Worm (Caenorhabditis elegans) whole organism, early embryonic: Measurements from ENCODE around the gene K05F1.1.

Source experiments
- B0310.2 ChIP-seq: sonication (generic microtip); optimal IDR thresholded peaks from 2 replicates; lab custom pipeline; 2016; ENCODE audit warnings: mild to moderate bottlenecking, missing genetic modification characterization, missing compliant biosample characterization
- F13C5.2 ChIP-seq: sonication (generic microtip); optimal IDR thresholded peaks from 2 replicates; lab custom pipeline; 2017; ENCODE audit warnings: mild to moderate bottlenecking, missing genetic modification characterization, inconsistent platforms, missing compliant biosample characterization
- aly-1 ChIP-seq: sonication (generic microtip); optimal IDR thresholded peaks from 2 replicates; lab custom pipeline; 2016; ENCODE audit warnings: missing genetic modification characterization, missing compliant biosample characterization
- ama-1 ChIP-seq: fragments of 150-350 bp; optimal IDR thresholded peaks from 2 replicates; lab custom pipeline; 2014
- ceh-13 ChIP-seq: fragments of 200-800 bp; sonication (Bioruptor generic); optimal IDR thresholded peaks from 2 replicates; lab custom pipeline; 2018; ENCODE audit warnings: mild to moderate bottlenecking, missing genetic modification characterization, missing compliant biosample characterization
- ceh-36 ChIP-seq: sonication (generic microtip); optimal IDR thresholded peaks from 2 replicates; lab custom pipeline; 2016; ENCODE audit warnings: missing genetic modification characterization, inconsistent platforms, missing compliant biosample characterization
- ets-7 ChIP-seq: sonication (generic microtip); optimal IDR thresholded peaks from 2 replicates; lab custom pipeline; 2016; ENCODE audit warnings: missing genotype, missing genetic modification characterization, missing compliant biosample characterization
- flt-1 ChIP-seq: fragments of 200-800 bp; sonication (Bioruptor generic); IDR thresholded peaks from 2 replicates; pipeline ENCODE4 v1.3.6; 2022; ENCODE audit warnings: missing genetic modification characterization, missing compliant biosample characterization
- hmbx-1 ChIP-seq: sonication (generic microtip); optimal IDR thresholded peaks from 2 replicates; lab custom pipeline; 2016; ENCODE audit warnings: mild to moderate bottlenecking, missing genetic modification characterization, missing compliant biosample characterization
- hmg-4 ChIP-seq: fragments of 200-800 bp; sonication (Bioruptor generic); optimal IDR thresholded peaks from 2 replicates; lab custom pipeline; 2018; ENCODE audit warnings: mild to moderate bottlenecking, missing genetic modification characterization, missing compliant biosample characterization
- hnd-1 ChIP-seq: sonication (generic microtip); optimal IDR thresholded peaks from 2 replicates; lab custom pipeline; 2016; ENCODE audit warnings: missing genetic modification characterization, missing compliant biosample characterization
- pes-1 ChIP-seq: fragments of 200-800 bp; sonication (Bioruptor generic); IDR thresholded peaks from 2 replicates; pipeline ENCODE4 v1.3.6; 2022; ENCODE audit warnings: missing genetic modification reagents, missing genetic modification characterization, missing compliant biosample characterization
- scrt-1 ChIP-seq: fragments of 200-800 bp; sonication (Bioruptor generic); IDR thresholded peaks from 2 replicates; pipeline ENCODE4 v1.3.6; 2022; ENCODE audit warnings: missing genetic modification characterization, missing compliant biosample characterization
- sea-1 ChIP-seq: fragments of 200-800 bp; sonication (Bioruptor generic); conservative IDR thresholded peaks from 2 replicates; pipeline ENCODE4 v1.3.6; 2022; ENCODE audit warnings: missing genetic modification characterization, missing compliant biosample characterization
- tbx-11 ChIP-seq: fragments of 200-800 bp; sonication (Bioruptor generic); IDR thresholded peaks from 2 replicates; pipeline ENCODE4 v1.3.6; 2022; ENCODE audit warnings: missing genetic modification characterization, missing compliant biosample characterization
- tbx-37 ChIP-seq: fragments of 200-800 bp; sonication (Bioruptor generic); conservative IDR thresholded peaks from 2 replicates; pipeline ENCODE4 v1.3.6; 2022; ENCODE audit warnings: missing genetic modification reagents, missing genetic modification characterization, missing compliant biosample characterization
- tra-4 ChIP-seq: sonication (generic microtip); optimal IDR thresholded peaks from 2 replicates; lab custom pipeline; 2017; ENCODE audit warnings: missing genetic modification characterization, missing compliant biosample characterization

K05F1.1 gene

DNA sequence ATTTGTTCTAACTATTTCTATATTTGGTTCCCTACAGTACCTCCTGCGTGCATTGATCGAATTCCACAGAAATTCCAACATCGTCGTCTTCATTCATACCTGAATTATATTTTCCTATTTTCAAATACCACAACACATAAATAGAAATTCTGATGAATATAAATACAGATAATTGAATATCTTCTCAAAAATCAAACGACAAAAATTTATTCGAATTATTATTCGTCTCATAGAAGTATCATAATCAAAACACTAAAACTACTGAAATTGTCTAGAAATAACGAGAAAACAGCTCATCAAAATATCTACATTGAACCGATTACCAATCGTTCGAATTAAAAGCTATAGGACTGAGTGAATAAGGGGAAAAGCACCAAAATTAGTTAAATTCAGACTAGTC, 32.0 kb downstream of the K05F1.1 start, which contains the start of gene gtap-1:
Gene gtap-1, minus strand, starts transcription at position 101 of the 400 bp plus-strand sequence.
- TF ChIP-seq ceh-13 (GFP tag; lab: Kevin White, UChicago) (no peak), pes-1 (GFP tag; lab: Robert Waterston, UW) (no peak), tbx-11 (no peak), ama-1 (lab: Kevin White, UChicago) (no peak), hmg-4 (no peak), F13C5.2 (tag; lab: Kevin White, UChicago) (no peak), sea-1 (GFP tag; lab: Robert Waterston, UW) (no peak), ets-7 (tag; lab: Kevin White, UChicago) (no peak), flt-1 (GFP tag; lab: Robert Waterston, UW) (no peak), aly-1 (tag; lab: Kevin White, UChicago) (no peak), B0310.2 (tag; lab: Kevin White, UChicago) (no peak), hmbx-1 (tag; lab: Kevin White, UChicago) (no peak), hnd-1 (no peak), tra-4 (tag; lab: Kevin White, UChicago) (no peak), ceh-36 (tag; lab: Kevin White, UChicago) (no peak), tbx-37 (GFP tag; lab: Robert Waterston, UW) (no peak), scrt-1 (GFP tag; lab: Robert Waterston, UW) (no peak)

ce11 chrII:5835146-5835545, 34.0 kb downstream of the K05F1.1 start:
- TF ChIP-seq aly-1 (tag; lab: Kevin White, UChicago) (no peak), ets-7 (tag; lab: Kevin White, UChicago) (no peak), tra-4 (tag; lab: Kevin White, UChicago) (no peak), B0310.2 (tag; lab: Kevin White, UChicago) (no peak), tbx-11 (no peak), hmg-4 (no peak), hmbx-1 (tag; lab: Kevin White, UChicago) (no peak), ama-1 (lab: Kevin White, UChicago) (no peak), flt-1 (GFP tag; lab: Robert Waterston, UW) (no peak), sea-1 (GFP tag; lab: Robert Waterston, UW) (no peak)

- peak; percentile 21 for TF ChIP-seq B0310.2 (tag; lab: Kevin White, UChicago)
- peak; percentile 26 for TF ChIP-seq F13C5.2 (tag; lab: Kevin White, UChicago)
- no peak for TF ChIP-seq hmg-4
- TF ChIP-seq tbx-37 (GFP tag; lab: Robert Waterston, UW): 0 out of 2 replicates have a peak, but pooled peaks have one; percentile 26
- TF ChIP-seq tra-4 (tag; lab: Kevin White, UChicago): peak; percentile 14
- no peak for TF ChIP-seq tbx-11
- peak; percentile 36 for TF ChIP-seq ceh-13 (GFP tag; lab: Kevin White, UChicago)
- TF ChIP-seq ets-7 (tag; lab: Kevin White, UChicago): peak; percentile 48
- TF ChIP-seq sea-1 (GFP tag; lab: Robert Waterston, UW): no peak
- no peak for TF ChIP-seq scrt-1 (GFP tag; lab: Robert Waterston, UW)
- TF ChIP-seq ama-1 (lab: Kevin White, UChicago): no peak
- TF ChIP-seq ceh-36 (tag; lab: Kevin White, UChicago): no peak
- peak; percentile 40 for TF ChIP-seq hnd-1
- no peak for TF ChIP-seq flt-1 (GFP tag; lab: Robert Waterston, UW)
- no peak for TF ChIP-seq pes-1 (GFP tag; lab: Robert Waterston, UW)
Observed at ce11 chrII:5836153-5836719, 35.1 kb downstream of the K05F1.1 start, which contains the start of gene fzo-1. Gene fzo-1 (minus strand): TSS chrII:5836203.

DNA sequence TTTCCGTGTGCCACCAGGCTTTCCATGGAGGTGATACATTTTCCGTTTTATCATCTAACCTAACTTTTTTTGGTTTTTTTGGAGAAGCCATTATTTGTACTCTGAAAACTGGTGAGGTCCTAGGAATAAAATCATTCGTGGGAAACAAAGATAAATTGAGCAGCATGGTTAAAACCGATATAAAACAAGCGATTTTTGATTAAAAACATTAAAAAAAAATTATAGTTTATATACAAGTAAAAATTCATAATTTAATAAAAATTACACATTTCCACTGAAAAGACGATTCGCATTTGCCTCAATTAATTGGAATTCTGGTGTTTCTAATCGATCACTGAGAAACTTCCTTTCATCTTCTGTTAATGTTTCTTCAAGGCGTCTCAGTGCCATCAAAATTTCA, 37.3 kb downstream of the K05F1.1 start, which contains the start of gene ZK1248.15:
Gene ZK1248.15, minus strand, starts transcription at position 101 of the 400 bp plus-strand sequence.
- TF ChIP-seq ceh-13 (GFP tag; lab: Kevin White, UChicago): no peak
- TF ChIP-seq tra-4 (tag; lab: Kevin White, UChicago): no peak
- no peak for TF ChIP-seq sea-1 (GFP tag; lab: Robert Waterston, UW)
- no peak for TF ChIP-seq flt-1 (GFP tag; lab: Robert Waterston, UW)
- TF ChIP-seq B0310.2 (tag; lab: Kevin White, UChicago): no peak
- no peak for TF ChIP-seq pes-1 (GFP tag; lab: Robert Waterston, UW)
- TF ChIP-seq hnd-1: no peak
- TF ChIP-seq hmg-4: no peak
- no peak for TF ChIP-seq F13C5.2 (tag; lab: Kevin White, UChicago)
- TF ChIP-seq tbx-37 (GFP tag; lab: Robert Waterston, UW): no peak

ce11 chrII:5839227-5839626, 38.0 kb downstream of the K05F1.1 start, which contains the start of gene ZK1248.19:
Gene ZK1248.19 (minus strand): TSS chrII:5839414.
- no peak for TF ChIP-seq tbx-11
- no peak for TF ChIP-seq pes-1 (GFP tag; lab: Robert Waterston, UW)
- TF ChIP-seq ets-7 (tag; lab: Kevin White, UChicago): no peak
- TF ChIP-seq F13C5.2 (tag; lab: Kevin White, UChicago): no peak
- TF ChIP-seq ceh-13 (GFP tag; lab: Kevin White, UChicago): no peak
- no peak for TF ChIP-seq tra-4 (tag; lab: Kevin White, UChicago)
- no peak for TF ChIP-seq B0310.2 (tag; lab: Kevin White, UChicago)
- TF ChIP-seq hnd-1: no peak
- no peak for TF ChIP-seq scrt-1 (GFP tag; lab: Robert Waterston, UW)
- no peak for TF ChIP-seq sea-1 (GFP tag; lab: Robert Waterston, UW)
- TF ChIP-seq ceh-36 (tag; lab: Kevin White, UChicago): no peak
- TF ChIP-seq hmg-4: no peak
- TF ChIP-seq ama-1 (lab: Kevin White, UChicago): no peak
- no peak for TF ChIP-seq aly-1 (tag; lab: Kevin White, UChicago)
- TF ChIP-seq tbx-37 (GFP tag; lab: Robert Waterston, UW): no peak
- TF ChIP-seq hmbx-1 (tag; lab: Kevin White, UChicago): no peak
- no peak for TF ChIP-seq flt-1 (GFP tag; lab: Robert Waterston, UW)

DNA sequence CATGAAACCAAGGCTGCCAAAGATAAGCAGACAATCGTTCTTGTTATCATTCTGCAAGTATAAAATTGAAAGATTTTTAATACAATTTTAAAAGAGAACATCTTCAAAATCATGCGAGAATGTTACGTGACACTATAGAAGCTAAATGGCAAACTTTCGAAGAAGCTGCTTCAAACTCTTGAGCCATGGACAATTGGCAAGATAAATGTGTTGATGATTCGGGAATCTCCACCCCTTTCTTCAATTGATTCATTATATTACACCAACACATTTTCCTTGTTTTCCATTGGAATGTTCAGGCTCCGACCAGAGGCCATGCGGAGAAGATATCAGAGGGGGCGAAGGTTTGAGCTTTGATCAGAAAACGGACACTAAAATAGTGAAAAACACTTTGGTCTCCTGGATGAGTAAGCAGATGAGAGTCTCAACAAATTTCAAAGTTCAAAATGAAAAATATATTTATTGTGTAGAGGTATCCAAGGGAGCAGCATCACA, 39.9 kb downstream of the K05F1.1 start, which contains the start of gene lec-5:
Gene lec-5, minus strand, starts transcription at position 51 of the 495 bp plus-strand sequence.
- TF ChIP-seq ceh-36 (tag; lab: Kevin White, UChicago) (no peak), hmg-4 (no peak), hmbx-1 (tag; lab: Kevin White, UChicago) (no peak), ama-1 (lab: Kevin White, UChicago) (no peak), ets-7 (tag; lab: Kevin White, UChicago) (no peak), tbx-11 (no peak), pes-1 (GFP tag; lab: Robert Waterston, UW) (no peak), F13C5.2 (tag; lab: Kevin White, UChicago) (no peak), hnd-1 (no peak), aly-1 (tag; lab: Kevin White, UChicago) (no peak), tbx-37 (GFP tag; lab: Robert Waterston, UW) (no peak), flt-1 (GFP tag; lab: Robert Waterston, UW) (no peak)
